Fruit fly (Drosophila melanogaster) whole organism, embryonic: ENCODE data around the gene CG11593.

ENCODE experiments used
- ATbp ChIP-seq: fragments of 200-800 bp; sonication (Bioruptor generic); optimal IDR thresholded peaks from 2 replicates; lab custom pipeline; 2017; ENCODE audit warnings: missing biosample characterization, mild to moderate bottlenecking, missing genetic modification characterization, missing genetic modification reagents
- Ada2b ChIP-seq: fragments of 200-800 bp; sonication (Bioruptor generic); IDR thresholded peaks from 2 replicates; pipeline ENCODE4 v1.3.6; 2022; ENCODE audit warnings: missing biosample characterization, missing genetic modification characterization
- Adf1 ChIP-seq: fragments of 200-800 bp; sonication (Bioruptor generic); IDR thresholded peaks from 2 replicates; pipeline ENCODE4 v1.3.6; 2022; ENCODE audit warnings: missing biosample characterization, missing genetic modification characterization
- Aef1 ChIP-seq: fragments of 200-800 bp; sonication (Bioruptor generic); IDR thresholded peaks from 3 replicates; pipeline ENCODE4 v1.3.6; 2022; ENCODE audit warnings: missing biosample characterization, missing genetic modification characterization
- CG10209 ChIP-seq: fragments of 200-800 bp; sonication (Bioruptor generic); optimal IDR thresholded peaks from 3 replicates; lab custom pipeline; 2017; ENCODE audit warnings: missing biosample characterization, mild to moderate bottlenecking, missing genetic modification characterization, missing genetic modification reagents
- CG1024 ChIP-seq: fragments of 200-800 bp; sonication (Bioruptor generic); IDR thresholded peaks from 2 replicates; pipeline ENCODE4 v1.3.6; 2022; ENCODE audit warnings: missing biosample characterization, missing genetic modification characterization
- CG11398 ChIP-seq: fragments of 200-800 bp; sonication (Bioruptor generic); optimal IDR thresholded peaks from 2 replicates; lab custom pipeline; 2016; ENCODE audit warnings: missing biosample characterization, missing genetic modification characterization
- CG11504 ChIP-seq: fragments of 200-800 bp; sonication (Bioruptor generic); optimal IDR thresholded peaks from 3 replicates; lab custom pipeline; 2019; ENCODE audit warnings: missing biosample characterization, mild to moderate bottlenecking, missing genetic modification characterization, moderate library complexity
- CG11560 ChIP-seq: fragments of 200-800 bp; sonication (Bioruptor generic); IDR thresholded peaks from 3 replicates; pipeline ENCODE4 v1.3.6; 2022; ENCODE audit warnings: missing biosample characterization, missing genetic modification characterization
- CG11696 ChIP-seq: fragments of 200-800 bp; sonication (Bioruptor generic); IDR thresholded peaks from 2 replicates; pipeline ENCODE4 v1.3.6; 2022; ENCODE audit warnings: missing biosample characterization, missing genetic modification characterization
- CG14441 ChIP-seq: fragments of 200-800 bp; sonication (Bioruptor generic); IDR thresholded peaks from 2 replicates; pipeline ENCODE4 v1.3.6; 2022; ENCODE audit warnings: missing biosample characterization, missing genetic modification characterization
- CG15269 ChIP-seq: fragments of 200-800 bp; sonication (Bioruptor generic); optimal IDR thresholded peaks from 2 replicates; lab custom pipeline; 2018; ENCODE audit warnings: missing biosample characterization, mild to moderate bottlenecking, missing genetic modification characterization, moderate library complexity
- CG18476 ChIP-seq: fragments of 200-800 bp; sonication (Bioruptor generic); optimal IDR thresholded peaks from 2 replicates; lab custom pipeline; 2016; ENCODE audit warnings: missing biosample characterization, mild to moderate bottlenecking, missing genetic modification characterization
- CG2875 ChIP-seq: fragments of 200-800 bp; sonication (Bioruptor generic); optimal IDR thresholded peaks from 2 replicates; lab custom pipeline; 2017; ENCODE audit warnings: missing biosample characterization, mild to moderate bottlenecking, missing genetic modification characterization, missing genetic modification reagents
- CG2889 ChIP-seq: fragments of 200-800 bp; sonication (Bioruptor generic); IDR thresholded peaks from 3 replicates; pipeline ENCODE4 v1.3.6; 2022; ENCODE audit warnings: missing biosample characterization, missing genetic modification characterization
- CG30403 ChIP-seq: fragments of 200-800 bp; sonication (Bioruptor generic); optimal IDR thresholded peaks from 3 replicates; lab custom pipeline; 2016; ENCODE audit warnings: missing biosample characterization, missing genetic modification characterization
- CG3065 ChIP-seq: fragments of 200-800 bp; sonication (Bioruptor generic); optimal IDR thresholded peaks from 2 replicates; lab custom pipeline; 2016; ENCODE audit warnings: missing biosample characterization, missing genetic modification characterization
- CG4820 ChIP-seq: fragments of 200-800 bp; sonication (Bioruptor generic); optimal IDR thresholded peaks from 3 replicates; lab custom pipeline; 2016; ENCODE audit warnings: missing biosample characterization, missing genetic modification characterization
- CG4854 ChIP-seq: fragments of 200-800 bp; sonication (Bioruptor generic); optimal IDR thresholded peaks from 2 replicates; lab custom pipeline; 2016; ENCODE audit warnings: missing biosample characterization, missing genetic modification characterization, inconsistent platforms
- CG6854 ChIP-seq: fragments of 200-800 bp; sonication (Bioruptor generic); optimal IDR thresholded peaks from 3 replicates; lab custom pipeline; 2017; ENCODE audit warnings: missing biosample characterization, mild to moderate bottlenecking, missing genetic modification characterization
- CG8944 ChIP-seq: fragments of 200-800 bp; sonication (Bioruptor generic); optimal IDR thresholded peaks from 3 replicates; lab custom pipeline; 2016; ENCODE audit warnings: missing biosample characterization, missing genetic modification characterization
- CG9876 ChIP-seq: fragments of 200-800 bp; sonication (Bioruptor generic); optimal IDR thresholded peaks from 2 replicates; lab custom pipeline; 2016; ENCODE audit warnings: missing biosample characterization, missing genetic modification characterization
- Dek ChIP-seq: fragments of 200-800 bp; sonication (Bioruptor generic); optimal IDR thresholded peaks from 3 replicates; lab custom pipeline; 2019; ENCODE audit warnings: missing biosample characterization, mild to moderate bottlenecking, missing genetic modification characterization, moderate library complexity
- Eip74EF ChIP-seq, 2 experiments: fragments of 200-800 bp in 1 of 2; fragments of >200 bp in 1 of 2; sonication (Bioruptor generic) in 1 of 2; optimal IDR thresholded peaks; 2 replicates each; lab custom pipeline; 2017 to 2019; ENCODE audit warnings: missing biosample characterization in 2 of 2, missing genetic modification characterization in 2 of 2, mild to moderate bottlenecking in 1 of 2, moderate library complexity in 1 of 2
- H15 ChIP-seq: fragments of 200-800 bp; sonication (Bioruptor generic); IDR thresholded peaks from 3 replicates; pipeline ENCODE4 v1.3.6; 2022; ENCODE audit warnings: missing biosample characterization, missing genetic modification characterization
- Hr39 ChIP-seq: fragments of >200 bp; optimal IDR thresholded peaks from 2 replicates; lab custom pipeline; 2017
- Max ChIP-seq: fragments of 200-800 bp; sonication (Bioruptor generic); optimal IDR thresholded peaks from 2 replicates; lab custom pipeline; 2016; ENCODE audit warnings: missing biosample characterization, mild to moderate bottlenecking, missing genetic modification characterization
- Neu2 ChIP-seq: fragments of 200-800 bp; sonication (Bioruptor generic); optimal IDR thresholded peaks from 3 replicates; lab custom pipeline; 2016; ENCODE audit warnings: missing biosample characterization, missing genetic modification characterization, borderline replicate concordance
- Ravus ChIP-seq: fragments of 200-800 bp; sonication (Bioruptor generic); IDR thresholded peaks from 2 replicates; pipeline ENCODE4 v1.3.6; 2022; ENCODE audit warnings: missing biosample characterization, missing genetic modification characterization
- Rfx ChIP-seq: fragments of 200-800 bp; sonication (Bioruptor generic); IDR thresholded peaks from 2 replicates; pipeline ENCODE4 v1.3.6; 2022; ENCODE audit warnings: missing biosample characterization, missing genetic modification characterization
- Taf1 ChIP-seq: fragments of 200-800 bp; sonication (Bioruptor generic); IDR thresholded peaks from 2 replicates; pipeline ENCODE4 v1.3.6; 2022; ENCODE audit warnings: missing biosample characterization, missing genetic modification characterization
- Usf ChIP-seq: fragments of 200-800 bp; sonication (Bioruptor generic); optimal IDR thresholded peaks from 2 replicates; lab custom pipeline; 2017; ENCODE audit warnings: missing genotype, missing biosample characterization, missing genetic modification characterization
- amos ChIP-seq: fragments of 200-800 bp; sonication (Bioruptor generic); IDR thresholded peaks from 2 replicates; pipeline ENCODE4 v1.3.6; 2022; ENCODE audit warnings: missing biosample characterization, missing genetic modification characterization; ENCODE audit not compliant: partially characterized antibody
- ara ChIP-seq: fragments of 200-800 bp; sonication (Bioruptor generic); IDR thresholded peaks from 2 replicates; pipeline ENCODE4 v1.3.6; 2022; ENCODE audit warnings: missing biosample characterization, missing genetic modification characterization
- bab2 ChIP-seq: fragments of 200-800 bp; sonication (Bioruptor generic); optimal IDR thresholded peaks from 2 replicates; lab custom pipeline; 2016; ENCODE audit warnings: missing biosample characterization, missing genetic modification characterization
- caup ChIP-seq: fragments of 200-800 bp; sonication (Bioruptor generic); optimal IDR thresholded peaks from 3 replicates; lab custom pipeline; 2017; ENCODE audit warnings: missing biosample characterization, mild to moderate bottlenecking, missing genetic modification characterization, moderate library complexity; ENCODE audit not compliant: severe bottlenecking
- danr ChIP-seq: fragments of 200-800 bp; sonication (Bioruptor generic); IDR thresholded peaks from 2 replicates; pipeline ENCODE4 v1.3.6; 2022; ENCODE audit warnings: missing biosample characterization, missing genetic modification characterization
- dysf ChIP-seq: fragments of 200-800 bp; sonication (Bioruptor generic); IDR thresholded peaks from 3 replicates; pipeline ENCODE4 v1.3.6; 2022; ENCODE audit warnings: missing biosample characterization, missing genetic modification characterization
- ewg ChIP-seq: fragments of 200-800 bp; sonication (Bioruptor generic); optimal IDR thresholded peaks from 3 replicates; lab custom pipeline; 2017; ENCODE audit warnings: mild to moderate bottlenecking, missing biosample characterization, missing genetic modification reagents, missing genetic modification characterization
- fd64A ChIP-seq: fragments of 200-800 bp; sonication (Bioruptor generic); optimal IDR thresholded peaks from 3 replicates; lab custom pipeline; 2018; ENCODE audit warnings: missing biosample characterization, mild to moderate bottlenecking, missing genetic modification characterization
- fru ChIP-seq: fragments of >200 bp; optimal IDR thresholded peaks from 2 replicates; lab custom pipeline; 2017
- gce ChIP-seq: fragments of 200-800 bp; sonication (Bioruptor generic); IDR thresholded peaks from 3 replicates; pipeline ENCODE4 v1.3.6; 2022; ENCODE audit warnings: missing biosample characterization, missing genetic modification characterization
- gcm ChIP-seq: fragments of 200-800 bp; sonication (Bioruptor generic); optimal IDR thresholded peaks from 2 replicates; lab custom pipeline; 2019; ENCODE audit warnings: missing biosample characterization, mild to moderate bottlenecking, missing genetic modification characterization, moderate library complexity
- grn ChIP-seq: fragments of 200-800 bp; sonication (Bioruptor generic); optimal IDR thresholded peaks from 3 replicates; lab custom pipeline; 2017; ENCODE audit warnings: missing biosample characterization, missing genetic modification characterization
- ham ChIP-seq: fragments of 200-800 bp; sonication (Bioruptor generic); IDR thresholded peaks from 2 replicates; pipeline ENCODE4 v1.3.6; 2022; ENCODE audit warnings: missing biosample characterization, missing genetic modification characterization
- kah ChIP-seq: fragments of 200-800 bp; sonication (Bioruptor generic); optimal IDR thresholded peaks from 2 replicates; lab custom pipeline; 2018; ENCODE audit warnings: missing biosample characterization, mild to moderate bottlenecking, missing genetic modification characterization
- lmd ChIP-seq: fragments of 200-800 bp; sonication (Bioruptor generic); IDR thresholded peaks from 2 replicates; pipeline ENCODE4 v1.3.6; 2022; ENCODE audit warnings: missing biosample characterization, missing genetic modification characterization
- scrt ChIP-seq: fragments of 200-800 bp; sonication (Bioruptor generic); optimal IDR thresholded peaks from 2 replicates; lab custom pipeline; 2018; ENCODE audit warnings: missing biosample characterization, mild to moderate bottlenecking, missing genetic modification characterization, moderate library complexity
- ssp ChIP-seq: fragments of 200-800 bp; sonication (Bioruptor generic); IDR thresholded peaks from 2 replicates; pipeline ENCODE4 v1.3.6; 2022; ENCODE audit warnings: missing biosample characterization, missing genetic modification characterization
- sug ChIP-seq: fragments of 200-800 bp; optimal IDR thresholded peaks from 2 replicates; lab custom pipeline; 2019; ENCODE audit warnings: missing biosample characterization, mild to moderate bottlenecking, missing genetic modification characterization, moderate library complexity
- toy ChIP-seq: fragments of 200-800 bp; sonication (Bioruptor generic); IDR thresholded peaks from 2 replicates; pipeline ENCODE4 v1.3.6; 2022; ENCODE audit warnings: missing biosample characterization, missing genetic modification characterization
- trem ChIP-seq: fragments of 200-800 bp; optimal IDR thresholded peaks from 3 replicates; lab custom pipeline; 2019; ENCODE audit warnings: missing biosample characterization, mild to moderate bottlenecking, missing genetic modification characterization, moderate library complexity

Gene CG11593

dm6 chr3L:4016754-4017153, 23.5 kb downstream of the CG11593 start (continued):
- TF ChIP-seq ewg (GFP tag; lab: Kevin White, UChicago) (peak; percentile 56), grn (GFP tag; lab: Kevin White, UChicago) (no peak), Adf1 (GFP tag; lab: Robert Waterston, UW) (no peak), CG11504 (tag; lab: Kevin White, UChicago) (peak; percentile 70), ham (GFP tag; lab: Robert Waterston, UW) (no peak), kah (GFP tag; lab: Kevin White, UChicago) (peak; percentile 13), Eip74EF (GFP tag; optimal IDR thresholded peaks at IDR 0.05; lab: Kevin White, UChicago) (no peak), CG2875 (GFP tag; lab: Kevin White, UChicago) (peak; percentile 58), CG30403 (GFP tag; lab: Kevin White, UChicago) (peak; percentile 59), ara (GFP tag; lab: Robert Waterston, UW) (peak; percentile 90), scrt (GFP tag; lab: Kevin White, UChicago) (peak; percentile 23), dysf (peak; percentile 68), Rfx (GFP tag; lab: Robert Waterston, UW) (no peak), Aef1 (GFP tag; lab: Robert Waterston, UW) (peak; percentile 36; the same call in 1 of the 3 replicates), CG1024 (GFP tag; lab: Robert Waterston, UW) (0 out of 2 replicates have a peak, but pooled peaks have one; percentile 46), toy (no peak), Dek (tag; lab: Kevin White, UChicago) (no peak), CG2889 (0 out of 3 replicates have a peak, but pooled peaks have one; percentile 34), CG4820 (GFP tag; lab: Kevin White, UChicago) (peak; percentile 66), amos (no peak), CG4854 (no peak), ssp (GFP tag; lab: Robert Waterston, UW) (peak; percentile 53), Ada2b (peak; percentile 61), fru (lab: Kevin White, UChicago) (no peak), CG14441 (peak; percentile 60; the same call in 1 of the 2 replicates), gce (no peak), danr (GFP tag; lab: Robert Waterston, UW) (peak; percentile 56; the same call in 1 of the 2 replicates), CG11696 (GFP tag; lab: Robert Waterston, UW) (0 out of 2 replicates have a peak, but pooled peaks have one; percentile 38), Hr39 (lab: Kevin White, UChicago) (no peak), CG18476 (GFP tag; lab: Kevin White, UChicago) (peak; percentile 24), H15 (GFP tag; lab: Robert Waterston, UW) (peak; percentile 58; the same call in 1 of the 3 replicates), sug (no peak), Taf1 (no peak), CG11398 (GFP tag; lab: Kevin White, UChicago) (peak; percentile 26), Neu2 (GFP tag; lab: Kevin White, UChicago) (no peak), bab2 (peak; percentile 54), Max (GFP tag; lab: Kevin White, UChicago) (no peak), Ravus (GFP tag; lab: Robert Waterston, UW) (no peak), CG11560 (tag; lab: Robert Waterston, UW) (peak; percentile 34; the same call in 1 of the 3 replicates), CG8944 (peak; percentile 61), lmd (GFP tag; lab: Robert Waterston, UW) (peak; percentile 71), gcm (GFP tag; lab: Kevin White, UChicago) (peak; percentile 12), fd64A (GFP tag; lab: Kevin White, UChicago) (peak; percentile 71), ATbp (GFP tag; lab: Kevin White, UChicago) (peak; percentile 62), trem (peak; percentile 60), CG3065 (GFP tag; lab: Kevin White, UChicago) (no peak), caup (no peak), Usf (GFP tag; lab: Kevin White, UChicago) (peak; percentile 33), CG6854 (GFP tag; lab: Kevin White, UChicago) (no peak), CG15269 (tag; lab: Kevin White, UChicago) (peak; percentile 29), CG10209 (GFP tag; lab: Kevin White, UChicago) (peak; percentile 47), CG9876 (GFP tag; lab: Kevin White, UChicago) (no peak)
